Worm (Caenorhabditis elegans) whole organism, early embryonic: ENCODE measurements around the gene gst-40.

Source experiments
- B0310.2 ChIP-seq: sonication (generic microtip); optimal IDR thresholded peaks from 2 replicates; lab custom pipeline; 2016; ENCODE audit warnings: mild to moderate bottlenecking, missing genetic modification characterization, missing compliant biosample characterization
- F13C5.2 ChIP-seq: sonication (generic microtip); optimal IDR thresholded peaks from 2 replicates; lab custom pipeline; 2017; ENCODE audit warnings: mild to moderate bottlenecking, missing genetic modification characterization, inconsistent platforms, missing compliant biosample characterization
- aly-1 ChIP-seq: sonication (generic microtip); optimal IDR thresholded peaks from 2 replicates; lab custom pipeline; 2016; ENCODE audit warnings: missing genetic modification characterization, missing compliant biosample characterization
- ama-1 ChIP-seq: fragments of 150-350 bp; optimal IDR thresholded peaks from 2 replicates; lab custom pipeline; 2014
- ceh-13 ChIP-seq: fragments of 200-800 bp; sonication (Bioruptor generic); optimal IDR thresholded peaks from 2 replicates; lab custom pipeline; 2018; ENCODE audit warnings: mild to moderate bottlenecking, missing genetic modification characterization, missing compliant biosample characterization
- ceh-36 ChIP-seq: sonication (generic microtip); optimal IDR thresholded peaks from 2 replicates; lab custom pipeline; 2016; ENCODE audit warnings: missing genetic modification characterization, inconsistent platforms, missing compliant biosample characterization
- ets-7 ChIP-seq: sonication (generic microtip); optimal IDR thresholded peaks from 2 replicates; lab custom pipeline; 2016; ENCODE audit warnings: missing genotype, missing genetic modification characterization, missing compliant biosample characterization
- flt-1 ChIP-seq: fragments of 200-800 bp; sonication (Bioruptor generic); IDR thresholded peaks from 2 replicates; pipeline ENCODE4 v1.3.6; 2022; ENCODE audit warnings: missing genetic modification characterization, missing compliant biosample characterization
- hmbx-1 ChIP-seq: sonication (generic microtip); optimal IDR thresholded peaks from 2 replicates; lab custom pipeline; 2016; ENCODE audit warnings: mild to moderate bottlenecking, missing genetic modification characterization, missing compliant biosample characterization
- hmg-4 ChIP-seq: fragments of 200-800 bp; sonication (Bioruptor generic); optimal IDR thresholded peaks from 2 replicates; lab custom pipeline; 2018; ENCODE audit warnings: mild to moderate bottlenecking, missing genetic modification characterization, missing compliant biosample characterization
- hnd-1 ChIP-seq: sonication (generic microtip); optimal IDR thresholded peaks from 2 replicates; lab custom pipeline; 2016; ENCODE audit warnings: missing genetic modification characterization, missing compliant biosample characterization
- pes-1 ChIP-seq: fragments of 200-800 bp; sonication (Bioruptor generic); IDR thresholded peaks from 2 replicates; pipeline ENCODE4 v1.3.6; 2022; ENCODE audit warnings: missing genetic modification reagents, missing genetic modification characterization, missing compliant biosample characterization
- scrt-1 ChIP-seq: fragments of 200-800 bp; sonication (Bioruptor generic); IDR thresholded peaks from 2 replicates; pipeline ENCODE4 v1.3.6; 2022; ENCODE audit warnings: missing genetic modification characterization, missing compliant biosample characterization
- sea-1 ChIP-seq: fragments of 200-800 bp; sonication (Bioruptor generic); conservative IDR thresholded peaks from 2 replicates; pipeline ENCODE4 v1.3.6; 2022; ENCODE audit warnings: missing genetic modification characterization, missing compliant biosample characterization
- tbx-11 ChIP-seq: fragments of 200-800 bp; sonication (Bioruptor generic); IDR thresholded peaks from 2 replicates; pipeline ENCODE4 v1.3.6; 2022; ENCODE audit warnings: missing genetic modification characterization, missing compliant biosample characterization
- tbx-37 ChIP-seq: fragments of 200-800 bp; sonication (Bioruptor generic); conservative IDR thresholded peaks from 2 replicates; pipeline ENCODE4 v1.3.6; 2022; ENCODE audit warnings: missing genetic modification reagents, missing genetic modification characterization, missing compliant biosample characterization
- tra-4 ChIP-seq: sonication (generic microtip); optimal IDR thresholded peaks from 2 replicates; lab custom pipeline; 2017; ENCODE audit warnings: missing genetic modification characterization, missing compliant biosample characterization

The gst-40 gene

DNA sequence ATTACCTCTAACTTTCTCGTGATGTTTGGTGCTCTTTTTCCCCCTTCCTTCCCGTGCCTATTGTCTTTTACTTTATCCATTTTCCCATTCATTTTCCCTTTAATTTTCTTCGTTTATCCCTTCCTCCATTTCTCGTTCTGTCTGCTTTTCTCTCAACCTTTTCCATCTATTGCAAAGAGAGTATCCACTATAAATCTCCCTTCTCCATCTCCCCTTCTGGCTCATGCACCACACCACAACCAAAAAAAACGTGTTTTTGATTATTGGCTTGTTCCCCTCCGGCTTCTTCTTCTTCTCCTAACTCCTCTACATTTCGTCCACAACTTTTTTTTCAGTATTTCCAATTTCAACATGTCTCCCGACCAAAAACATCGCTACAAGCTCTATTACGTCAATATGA is at the start of gene gst-40:
gst-40 (plus strand) TSS at position 236 of the 400 bp plus-strand sequence.
- TF ChIP-seq flt-1 (GFP tag; lab: Robert Waterston, UW), result no peak
- no peak for TF ChIP-seq B0310.2 (tag; lab: Kevin White, UChicago)
- no peak for TF ChIP-seq aly-1 (tag; lab: Kevin White, UChicago)
- no peak for TF ChIP-seq hnd-1 (tag; lab: Kevin White, UChicago)
- no peak for TF ChIP-seq ceh-36 (tag; lab: Kevin White, UChicago)
- TF ChIP-seq tbx-11 (GFP tag; lab: Robert Waterston, UW), result no peak
- TF ChIP-seq ama-1 (lab: Kevin White, UChicago), result no peak
- TF ChIP-seq ets-7 (tag; lab: Kevin White, UChicago), result no peak
- no peak for TF ChIP-seq sea-1 (GFP tag; lab: Robert Waterston, UW)
- TF ChIP-seq F13C5.2 (tag; lab: Kevin White, UChicago), result no peak
- TF ChIP-seq tra-4, result no peak
- TF ChIP-seq ceh-13 (GFP tag; lab: Kevin White, UChicago), result no peak

ce11 chrIV:715433-715832 is 44.9 kb upstream of the gst-40 start:
- no peak for TF ChIP-seq ceh-36 (tag; lab: Kevin White, UChicago)
- no peak for TF ChIP-seq ets-7 (tag; lab: Kevin White, UChicago)

ce11 chrIV:716323-716722 is 44.0 kb upstream of the gst-40 start, which contains the start of gene clec-164:
clec-164 (plus strand) TSS chrIV:716623.
- TF ChIP-seq scrt-1 (GFP tag; lab: Robert Waterston, UW) (no peak), sea-1 (GFP tag; lab: Robert Waterston, UW) (no peak)

- no peak for TF ChIP-seq tbx-37 (GFP tag; lab: Robert Waterston, UW)
- no peak for TF ChIP-seq ets-7 (tag; lab: Kevin White, UChicago)
- TF ChIP-seq pes-1 (GFP tag; lab: Robert Waterston, UW), result no peak
- no peak for TF ChIP-seq hnd-1 (tag; lab: Kevin White, UChicago)
- no peak for TF ChIP-seq B0310.2 (tag; lab: Kevin White, UChicago)
- no peak for TF ChIP-seq hmbx-1 (tag; lab: Kevin White, UChicago)
- TF ChIP-seq tbx-11 (GFP tag; lab: Robert Waterston, UW), result no peak
- no peak for TF ChIP-seq ceh-36 (tag; lab: Kevin White, UChicago)
- TF ChIP-seq flt-1 (GFP tag; lab: Robert Waterston, UW), result no peak
- no peak for TF ChIP-seq tra-4
- TF ChIP-seq ama-1 (lab: Kevin White, UChicago), result no peak
These were observed 41.0 kb upstream of the gst-40 start, which contains the start of gene Y55F3C.10 for ce11 chrIV:719351-719750. Y55F3C.10 (minus strand) TSS chrIV:719451.

- TF ChIP-seq tbx-11 (GFP tag; lab: Robert Waterston, UW), result no peak
- no peak for TF ChIP-seq tbx-37 (GFP tag; lab: Robert Waterston, UW)
- TF ChIP-seq pes-1 (GFP tag; lab: Robert Waterston, UW), result no peak
- no peak for TF ChIP-seq ceh-36 (tag; lab: Kevin White, UChicago)
- no peak for TF ChIP-seq hnd-1 (tag; lab: Kevin White, UChicago)
- TF ChIP-seq hmbx-1 (tag; lab: Kevin White, UChicago), result no peak
- TF ChIP-seq flt-1 (GFP tag; lab: Robert Waterston, UW), result no peak
- TF ChIP-seq ama-1 (lab: Kevin White, UChicago), result no peak
- TF ChIP-seq aly-1 (tag; lab: Kevin White, UChicago), result no peak
- TF ChIP-seq scrt-1 (GFP tag; lab: Robert Waterston, UW), result no peak
- TF ChIP-seq B0310.2 (tag; lab: Kevin White, UChicago), result no peak
- TF ChIP-seq hmg-4 (GFP tag; lab: Kevin White, UChicago), result no peak
- no peak for TF ChIP-seq F13C5.2 (tag; lab: Kevin White, UChicago)
- TF ChIP-seq tra-4, result no peak
These were observed 32.2 kb upstream of the gst-40 start, which contains the start of gene Y55F3C.9 for ce11 chrIV:728095-728494. Y55F3C.9 (minus strand) TSS chrIV:728195.

DNA sequence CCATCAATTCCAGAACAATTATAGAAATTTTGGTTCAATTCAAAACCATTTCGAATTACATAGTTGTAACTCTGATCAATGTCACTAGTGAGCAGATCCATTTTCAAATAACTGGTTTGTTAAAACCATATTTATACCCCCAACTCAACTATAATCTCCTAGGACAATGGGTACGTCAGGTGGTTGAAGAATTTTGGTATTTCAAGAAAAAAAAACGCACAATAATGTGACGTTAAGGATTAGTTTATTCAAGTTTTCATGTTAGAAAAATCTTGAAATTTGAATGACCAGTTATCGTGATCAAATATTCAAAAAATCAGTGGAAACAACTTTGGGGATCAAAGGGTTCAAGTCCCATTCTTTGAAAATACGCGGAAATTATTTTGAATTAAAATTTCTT is 29.4 kb upstream of the gst-40 start, which contains the start of gene srt-24:
srt-24 (minus strand) TSS at position 101 of the 400 bp plus-strand sequence.
- TF ChIP-seq flt-1 (GFP tag; lab: Robert Waterston, UW), result no peak
- TF ChIP-seq scrt-1 (GFP tag; lab: Robert Waterston, UW), result no peak
- TF ChIP-seq ama-1 (lab: Kevin White, UChicago), result no peak
- no peak for TF ChIP-seq F13C5.2 (tag; lab: Kevin White, UChicago)
- no peak for TF ChIP-seq tbx-11 (GFP tag; lab: Robert Waterston, UW)
- no peak for TF ChIP-seq B0310.2 (tag; lab: Kevin White, UChicago)
- no peak for TF ChIP-seq hnd-1 (tag; lab: Kevin White, UChicago)
- no peak for TF ChIP-seq aly-1 (tag; lab: Kevin White, UChicago)

- no peak for TF ChIP-seq ama-1 (lab: Kevin White, UChicago)
- no peak for TF ChIP-seq tra-4
- no peak for TF ChIP-seq hmg-4 (GFP tag; lab: Kevin White, UChicago)
- no peak for TF ChIP-seq flt-1 (GFP tag; lab: Robert Waterston, UW)
- TF ChIP-seq hnd-1 (tag; lab: Kevin White, UChicago), result no peak
- no peak for TF ChIP-seq B0310.2 (tag; lab: Kevin White, UChicago)
- TF ChIP-seq pes-1 (GFP tag; lab: Robert Waterston, UW), result no peak
- no peak for TF ChIP-seq scrt-1 (GFP tag; lab: Robert Waterston, UW)
- TF ChIP-seq ceh-36 (tag; lab: Kevin White, UChicago), result no peak
- TF ChIP-seq tbx-37 (GFP tag; lab: Robert Waterston, UW), result no peak
- no peak for TF ChIP-seq F13C5.2 (tag; lab: Kevin White, UChicago)
- no peak for TF ChIP-seq ets-7 (tag; lab: Kevin White, UChicago)
- TF ChIP-seq hmbx-1 (tag; lab: Kevin White, UChicago), result no peak
- no peak for TF ChIP-seq tbx-11 (GFP tag; lab: Robert Waterston, UW)
- no peak for TF ChIP-seq aly-1 (tag; lab: Kevin White, UChicago)
These were observed 23.9 kb upstream of the gst-40 start, which contains the start of gene kvs-5 for ce11 chrIV:736447-736846. kvs-5 (plus strand) TSS chrIV:736747.
